Worm (Caenorhabditis elegans) whole organism, L2 larva: ENCODE data around the gene T28H10.2.

Experiments used
- C34F6.9 ChIP-seq: fragments of 150-350 bp; optimal IDR thresholded peaks from 2 replicates; lab custom pipeline; 2014; ENCODE audit warnings: missing biosample characterization, missing genetic modification characterization
- F13H6.1 ChIP-seq: sonication (generic microtip); optimal IDR thresholded peaks from 2 replicates; lab custom pipeline; 2016; ENCODE audit warnings: missing genetic modification characterization, missing compliant biosample characterization
- R02D3.7 ChIP-seq: fragments of 150-350 bp; optimal IDR thresholded peaks from 2 replicates; lab custom pipeline; 2014; ENCODE audit warnings: missing biosample characterization, missing genetic modification characterization
- Y55F3AM.14 ChIP-seq: fragments of 200-800 bp; sonication (Bioruptor generic); optimal IDR thresholded peaks from 2 replicates; lab custom pipeline; 2018; ENCODE audit warnings: mild to moderate bottlenecking, missing genetic modification characterization, missing compliant biosample characterization
- ZK546.5 ChIP-seq: sonication (generic microtip); optimal IDR thresholded peaks from 2 replicates; lab custom pipeline; 2017; ENCODE audit warnings: missing biosample characterization, missing genetic modification characterization
- alr-1 ChIP-seq: fragments of 150-350 bp; optimal IDR thresholded peaks from 2 replicates; lab custom pipeline; 2014; ENCODE audit warnings: missing biosample characterization, missing genetic modification characterization
- aly-2 ChIP-seq: fragments of 150-350 bp; optimal IDR thresholded peaks from 2 replicates; lab custom pipeline; 2014; ENCODE audit warnings: missing biosample characterization, missing genetic modification characterization
- ama-1 ChIP-seq: fragments of 150-350 bp; optimal IDR thresholded peaks from 2 replicates; lab custom pipeline; 2018; ENCODE audit warnings: inconsistent platforms
- ceh-82 ChIP-seq: fragments of 150-350 bp; optimal IDR thresholded peaks from 2 replicates; lab custom pipeline; 2014; ENCODE audit warnings: missing biosample characterization, missing genetic modification characterization
- crh-2 ChIP-seq: sonication (generic microtip); optimal IDR thresholded peaks from 2 replicates; lab custom pipeline; 2017; ENCODE audit warnings: missing biosample characterization, missing genetic modification characterization
- dmd-4 ChIP-seq: sonication (generic microtip); optimal IDR thresholded peaks from 2 replicates; lab custom pipeline; 2017; ENCODE audit warnings: missing biosample characterization, missing genetic modification characterization
- egl-27 ChIP-seq: sonication (generic microtip); optimal IDR thresholded peaks from 3 replicates; lab custom pipeline; 2017; ENCODE audit warnings: missing biosample characterization, missing genetic modification reagents, missing genetic modification characterization
- fos-1 ChIP-seq: fragments of 150-350 bp; optimal IDR thresholded peaks from 2 replicates; lab custom pipeline; 2014; ENCODE audit warnings: missing biosample characterization, missing genetic modification characterization
- lin-11 ChIP-seq: fragments of 150-350 bp; sonication (generic microtip); optimal IDR thresholded peaks from 2 replicates; lab custom pipeline; 2014; ENCODE audit warnings: missing biosample characterization, missing genetic modification characterization, inconsistent platforms, mixed read lengths
- lin-13 ChIP-seq: fragments of 150-350 bp; optimal IDR thresholded peaks from 2 replicates; lab custom pipeline; 2014; ENCODE audit warnings: missing biosample characterization, missing genetic modification reagents, missing genetic modification characterization
- lin-39 ChIP-seq: fragments of 150-350 bp; optimal IDR thresholded peaks from 2 replicates; lab custom pipeline; 2014; ENCODE audit warnings: missing biosample characterization, missing genetic modification reagents, missing genetic modification characterization
- mab-5 ChIP-seq: fragments of 150-350 bp; optimal IDR thresholded peaks from 2 replicates; lab custom pipeline; 2014; ENCODE audit warnings: missing biosample characterization, missing genetic modification characterization
- mbf-1 ChIP-seq: sonication (generic microtip); optimal IDR thresholded peaks from 2 replicates; lab custom pipeline; 2017; ENCODE audit warnings: missing biosample characterization, missing genetic modification characterization
- mdl-1 ChIP-seq, 2 experiments: fragments of 150-350 bp in 1 of 2; sonication (generic microtip) in 1 of 2; optimal IDR thresholded peaks; 2 replicates each; lab custom pipeline; 2017; ENCODE audit warnings: missing biosample characterization in 2 of 2, missing genetic modification characterization in 2 of 2
- nhr-10 ChIP-seq: sonication (generic microtip); optimal IDR thresholded peaks from 2 replicates; lab custom pipeline; 2017; ENCODE audit warnings: missing biosample characterization, missing genetic modification characterization
- nhr-11 ChIP-seq: fragments of 150-350 bp; optimal IDR thresholded peaks from 2 replicates; lab custom pipeline; 2014; ENCODE audit warnings: missing biosample characterization, missing genetic modification characterization
- nhr-12 ChIP-seq: fragments of 150-350 bp; optimal IDR thresholded peaks from 2 replicates; lab custom pipeline; 2014; ENCODE audit warnings: missing biosample characterization, missing genetic modification characterization
- nhr-21 ChIP-seq: fragments of 150-350 bp; optimal IDR thresholded peaks from 2 replicates; lab custom pipeline; 2014; ENCODE audit warnings: missing biosample characterization, missing genetic modification characterization
- nhr-23 ChIP-seq: fragments of 150-350 bp; optimal IDR thresholded peaks from 2 replicates; lab custom pipeline; 2014; ENCODE audit warnings: missing biosample characterization, missing genetic modification reagents, missing genetic modification characterization
- nhr-237 ChIP-seq: fragments of 150-350 bp; optimal IDR thresholded peaks from 2 replicates; lab custom pipeline; 2014; ENCODE audit warnings: missing biosample characterization, missing genetic modification characterization
- nhr-25 ChIP-seq: fragments of 150-350 bp; sonication (generic microtip); optimal IDR thresholded peaks from 3 replicates; lab custom pipeline; 2014; ENCODE audit warnings: missing biosample characterization, missing genetic modification characterization
- nhr-6 ChIP-seq: fragments of 150-350 bp; optimal IDR thresholded peaks from 2 replicates; lab custom pipeline; 2014; ENCODE audit warnings: missing biosample characterization, missing genetic modification characterization
- nhr-77 ChIP-seq: fragments of 150-350 bp; optimal IDR thresholded peaks from 2 replicates; lab custom pipeline; 2014; ENCODE audit warnings: missing biosample characterization, missing genetic modification characterization
- peb-1 ChIP-seq: fragments of 150-350 bp; optimal IDR thresholded peaks from 2 replicates; lab custom pipeline; 2014; ENCODE audit warnings: missing biosample characterization, missing genetic modification characterization
- skn-1 ChIP-seq: sonication (generic microtip); optimal IDR thresholded peaks from 2 replicates; lab custom pipeline; 2017; ENCODE audit warnings: missing biosample characterization, missing genetic modification characterization
- sma-3 ChIP-seq: sonication (generic microtip); optimal IDR thresholded peaks from 2 replicates; lab custom pipeline; 2016; ENCODE audit warnings: missing genetic modification reagents, missing genetic modification characterization, missing compliant biosample characterization
- sma-9 ChIP-seq, 2 experiments: fragments of 150-350 bp in 1 of 2; sonication (generic microtip) in 1 of 2; optimal IDR thresholded peaks; 2 replicates each; lab custom pipeline; 2014 to 2016; ENCODE audit warnings: missing genetic modification characterization in 2 of 2, mild to moderate bottlenecking in 1 of 2, missing biosample characterization in 1 of 2, missing compliant biosample characterization in 1 of 2, missing genetic modification reagents in 1 of 2, moderate library complexity in 1 of 2
- snpc-4 ChIP-seq: fragments of 150-350 bp; optimal IDR thresholded peaks from 2 replicates; lab custom pipeline; 2014; ENCODE audit warnings: missing biosample characterization, missing genetic modification characterization
- unc-39 ChIP-seq: fragments of 150-350 bp; optimal IDR thresholded peaks from 2 replicates; lab custom pipeline; 2014; ENCODE audit warnings: missing biosample characterization, missing genetic modification characterization
- unc-55 ChIP-seq: fragments of 150-350 bp; sonication (generic microtip); optimal IDR thresholded peaks from 3 replicates; lab custom pipeline; 2014; ENCODE audit warnings: missing biosample characterization, missing genetic modification reagents, missing genetic modification characterization
- unc-62 ChIP-seq: fragments of 150-350 bp; optimal IDR thresholded peaks from 2 replicates; lab custom pipeline; 2014; ENCODE audit warnings: missing biosample characterization, missing genetic modification reagents, missing genetic modification characterization
- zag-1 ChIP-seq: fragments of 150-350 bp; optimal IDR thresholded peaks from 2 replicates; lab custom pipeline; 2014; ENCODE audit warnings: missing biosample characterization, missing genetic modification characterization

The T28H10.2 gene

DNA sequence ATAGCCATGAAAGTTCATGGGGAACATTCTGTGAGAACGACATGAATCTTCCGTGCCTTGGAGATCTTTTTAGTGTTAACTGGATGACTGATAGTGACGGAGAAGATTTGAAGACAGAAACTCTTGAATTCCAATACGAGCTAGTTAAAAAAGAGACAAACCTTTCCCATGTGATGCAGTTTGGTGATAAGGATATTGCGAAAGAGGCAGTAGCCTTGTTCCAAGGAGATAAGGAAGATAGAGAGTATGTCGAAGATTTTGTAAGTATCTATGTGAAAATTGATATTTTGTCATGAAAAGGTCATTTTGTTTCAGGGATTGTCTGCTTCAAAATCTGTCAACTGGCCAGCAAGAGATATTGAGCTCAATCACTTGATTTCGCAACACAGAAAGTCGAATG lies 1.2 kb upstream of the T28H10.2 start:
- peak; percentile 2 for TF ChIP-seq fos-1
- peak; percentile 12 for TF ChIP-seq F13H6.1 (tag; lab: Kevin White, UChicago)
- TF ChIP-seq nhr-12 (tag; lab: Kevin White, UChicago): no peak
- peak; percentile 39 for TF ChIP-seq sma-9 (GFP tag; optimal IDR thresholded peaks at IDR 0.05; lab: Kevin White, UChicago)
- no peak for TF ChIP-seq sma-9 (tag; optimal IDR thresholded peaks at IDR 0.05; lab: Kevin White, UChicago)
- TF ChIP-seq, all 48 proteins: peak for 3

DNA sequence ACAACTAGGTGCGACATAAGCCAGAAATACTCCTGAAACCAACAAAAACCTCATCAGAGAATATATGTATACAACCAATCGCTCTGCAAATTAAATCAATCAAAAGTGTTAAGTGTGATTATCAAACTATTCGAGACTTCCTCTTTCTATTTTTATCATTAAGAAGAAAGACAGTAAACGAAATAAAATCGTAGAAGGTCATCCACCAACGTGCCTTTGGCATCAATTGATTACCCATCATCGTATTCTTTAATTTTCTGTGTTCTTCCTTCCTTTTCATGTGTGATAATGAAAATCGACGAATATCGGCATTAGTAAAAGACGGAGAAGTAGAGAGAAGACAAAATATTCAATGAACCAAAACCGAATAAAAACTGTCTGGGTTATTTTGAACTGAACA lies 803 bp downstream of the T28H10.2 start:
- TF ChIP-seq sma-9 (GFP tag; optimal IDR thresholded peaks at IDR 0.05; lab: Kevin White, UChicago) (peak; percentile 56), sma-9 (tag; optimal IDR thresholded peaks at IDR 0.05; lab: Kevin White, UChicago) (no peak), mdl-1 (tag; optimal IDR thresholded peaks at IDR 0.05; lab: Kevin White, UChicago) (no peak), unc-55 (GFP tag; lab: Kevin White, UChicago) (no peak), fos-1 (peak; percentile 9)

DNA sequence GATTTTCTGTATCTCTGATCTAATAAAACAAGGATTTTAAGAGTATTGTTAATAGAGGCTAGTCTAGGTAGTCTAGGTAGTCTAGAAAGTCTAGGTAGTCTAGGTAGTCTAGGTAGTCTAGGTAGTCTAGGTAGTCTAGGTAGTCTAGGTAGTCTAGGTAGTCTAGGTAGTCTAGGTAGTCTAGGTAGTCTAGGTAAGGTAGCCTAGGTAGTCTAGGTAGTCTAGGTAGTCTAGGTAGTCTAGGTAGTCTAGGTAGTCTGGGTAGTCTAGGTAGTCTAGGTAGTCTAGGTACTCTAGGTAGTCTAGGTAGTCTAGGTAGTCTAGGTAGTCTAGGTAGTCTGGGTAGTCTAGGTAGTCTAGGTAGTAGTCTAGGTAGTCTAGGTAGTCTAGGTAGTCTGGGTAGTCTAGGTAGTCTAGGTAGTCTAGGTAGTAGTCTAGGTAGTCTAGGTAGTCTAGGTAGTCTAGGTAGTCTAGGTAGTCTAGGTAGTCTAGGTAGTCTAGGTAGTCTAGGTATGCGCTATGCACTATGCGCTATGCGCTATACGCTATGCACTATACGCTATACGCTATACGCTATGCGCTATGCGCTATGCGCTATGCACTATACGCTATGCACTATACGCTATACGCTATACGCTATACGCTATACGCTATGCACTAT lies 2.7 kb downstream of the T28H10.2 start:
- TF ChIP-seq Y55F3AM.14 (GFP tag; lab: Kevin White, UChicago): peak; percentile 12

DNA sequence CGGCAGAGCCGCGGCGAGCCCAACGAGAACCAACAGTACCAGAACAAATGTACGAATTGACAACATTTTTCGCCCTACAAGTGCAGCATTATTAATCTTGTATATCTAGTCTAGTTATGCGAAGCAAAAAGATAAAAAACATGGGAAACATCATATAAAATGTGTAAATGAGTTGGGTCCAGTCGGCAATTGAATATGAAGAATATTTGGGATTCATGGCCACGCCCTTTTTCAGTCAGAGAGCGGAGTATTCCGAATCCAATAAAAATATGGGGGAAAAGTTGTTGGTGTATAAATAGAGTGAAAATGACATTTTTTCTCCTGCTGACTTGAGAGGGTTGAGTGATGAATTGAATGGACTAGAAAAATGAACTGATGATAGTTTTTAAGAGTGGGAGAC lies 6.6 kb downstream of the T28H10.2 start, which contains the start of gene nlp-46:
nlp-46 (minus strand) TSS at position 101 of the 400 bp plus-strand sequence.
- no peak for TF ChIP-seq mbf-1 (tag; lab: Kevin White, UChicago)
- TF ChIP-seq mdl-1 (tag; optimal IDR thresholded peaks at IDR 0.05; lab: Kevin White, UChicago): no peak
- TF ChIP-seq nhr-12 (tag; lab: Kevin White, UChicago): no peak
- no peak for TF ChIP-seq nhr-10
- TF ChIP-seq skn-1 (tag; lab: Kevin White, UChicago): no peak
- no peak for TF ChIP-seq ceh-82 (tag; lab: Kevin White, UChicago)

DNA sequence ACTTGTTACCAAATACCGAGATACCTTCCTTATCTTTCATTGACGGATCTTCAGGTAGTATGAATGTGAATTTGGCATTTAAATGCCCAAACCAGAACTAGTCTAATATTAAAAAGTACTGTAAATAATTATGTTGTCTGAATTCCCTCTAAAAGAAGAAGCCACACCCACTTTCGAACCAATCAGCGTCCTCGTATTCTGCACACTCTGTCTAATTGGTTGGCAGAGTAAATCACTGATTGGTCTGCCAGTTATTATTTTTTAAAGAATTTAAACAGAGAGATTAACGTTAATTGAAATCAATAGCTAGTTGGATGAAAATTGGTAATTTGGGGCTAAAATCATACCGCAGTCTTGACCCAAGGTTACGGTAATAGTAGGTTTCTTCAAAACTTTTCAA lies 7.0 kb downstream of the T28H10.2 start:
- TF ChIP-seq nhr-77 (tag; lab: Kevin White, UChicago) (no peak), lin-39 (no peak)

DNA sequence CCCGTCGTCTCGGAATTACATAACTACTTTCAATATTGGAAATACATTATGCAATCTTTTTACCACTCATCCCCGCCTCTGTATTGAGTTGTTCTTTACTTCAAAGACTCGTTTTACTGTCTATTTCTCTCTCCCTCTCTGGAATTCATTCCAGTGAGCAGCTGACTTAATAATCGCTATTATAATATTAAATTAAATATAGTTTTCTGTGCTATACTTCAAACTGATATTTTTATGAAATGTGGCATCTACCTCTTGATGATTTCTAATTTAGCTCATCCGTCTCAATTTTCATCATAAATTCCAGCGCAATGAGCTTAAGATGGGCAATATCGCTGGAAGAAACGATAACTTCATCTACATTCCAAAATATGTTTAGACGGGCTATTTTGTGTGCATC lies 9.3 kb downstream of the T28H10.2 start, which contains the start of gene T28H10.1:
T28H10.1 (plus strand) TSS at position 301 of the 400 bp plus-strand sequence.
- TF ChIP-seq peb-1 (no peak), R02D3.7 (tag; lab: Kevin White, UChicago) (no peak), alr-1 (no peak), nhr-12 (tag; lab: Kevin White, UChicago) (no peak), ZK546.5 (no peak), nhr-25 (tag; lab: Kevin White, UChicago) (no peak), nhr-23 (tag; lab: Kevin White, UChicago) (no peak), zag-1 (tag; lab: Kevin White, UChicago) (no peak), unc-62 (no peak), Y55F3AM.14 (GFP tag; lab: Kevin White, UChicago) (no peak), aly-2 (no peak), nhr-237 (no peak), mab-5 (tag; lab: Kevin White, UChicago) (no peak), lin-39 (no peak), snpc-4 (tag; lab: Kevin White, UChicago) (no peak), nhr-11 (tag; lab: Kevin White, UChicago) (no peak), lin-13 (GFP tag; lab: Kevin White, UChicago) (no peak), nhr-21 (tag; lab: Kevin White, UChicago) (no peak), nhr-6 (no peak), unc-39 (tag; lab: Kevin White, UChicago) (no peak)
- TF ChIP-seq, all 48 proteins: peak for 0

DNA sequence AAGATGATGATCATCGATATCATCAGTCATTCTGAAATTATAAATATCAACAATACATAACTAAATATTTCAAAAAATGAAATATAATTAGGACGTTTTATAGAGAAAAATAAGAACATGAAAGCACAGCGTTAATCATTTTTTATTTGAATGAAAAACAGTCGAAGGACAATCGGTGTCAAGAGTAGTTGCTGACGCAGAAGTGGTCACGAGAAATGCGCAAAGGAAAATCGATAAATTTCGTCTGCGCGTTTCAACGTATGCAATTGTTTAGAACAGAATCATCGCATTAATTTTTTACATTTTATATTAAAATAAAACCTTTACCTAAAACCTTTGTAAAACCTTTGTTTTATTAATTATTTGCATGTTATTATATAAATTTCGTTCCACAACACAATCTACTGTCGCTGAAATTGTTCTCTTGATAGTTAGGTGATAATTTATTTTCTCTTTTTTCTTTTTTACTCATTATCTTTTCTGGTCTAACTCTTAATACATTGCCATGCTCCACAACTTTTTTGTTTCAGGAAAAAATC lies 15.0 kb downstream of the T28H10.2 start, which contains the start of the genes W04D2.4 and rbm-25:
W04D2.4 (minus strand) TSS at position 31 of the 539 bp plus-strand sequence.
rbm-25 (plus strand) TSS at position 489 of the 539 bp plus-strand sequence.
- TF ChIP-seq C34F6.9 (tag; lab: Kevin White, UChicago) (peak; percentile 96), nhr-77 (tag; lab: Kevin White, UChicago) (no peak), mab-5 (tag; lab: Kevin White, UChicago) (peak; percentile 87), F13H6.1 (tag; lab: Kevin White, UChicago) (peak; percentile 71), nhr-11 (tag; lab: Kevin White, UChicago) (no peak), lin-13 (GFP tag; lab: Kevin White, UChicago) (peak; percentile 57), R02D3.7 (tag; lab: Kevin White, UChicago) (peak; percentile 28), zag-1 (tag; lab: Kevin White, UChicago) (no peak), nhr-12 (tag; lab: Kevin White, UChicago) (no peak), aly-2 (peak; percentile 14), dmd-4 (tag; lab: Kevin White, UChicago) (peak; percentile 36), unc-55 (GFP tag; lab: Kevin White, UChicago) (peak; percentile 90), snpc-4 (tag; lab: Kevin White, UChicago) (peak; percentile 88), ceh-82 (tag; lab: Kevin White, UChicago) (no peak), lin-11 (tag; lab: Kevin White, UChicago) (no peak), Y55F3AM.14 (GFP tag; lab: Kevin White, UChicago) (no peak), egl-27 (tag; lab: Kevin White, UChicago) (peak; percentile 66), alr-1 (no peak), fos-1 (peak; percentile 37), crh-2 (tag; lab: Kevin White, UChicago) (peak; percentile 87), sma-3 (peak; percentile 60), ama-1 (lab: Kevin White, UChicago) (peak; percentile 29), unc-62 (no peak)
